Fruit fly (Drosophila melanogaster) whole organism, embryonic: ENCODE results near the gene Rpn12.

ENCODE experiments used
- CG12071 ChIP-seq: fragments of 200-800 bp; sonication (Bioruptor generic); optimal IDR thresholded peaks from 3 replicates; lab custom pipeline; 2018; ENCODE audit warnings: missing biosample characterization, mild to moderate bottlenecking, missing genetic modification characterization
- CG12104 ChIP-seq: fragments of 200-800 bp; sonication (Bioruptor generic); optimal IDR thresholded peaks from 3 replicates; lab custom pipeline; 2016; ENCODE audit warnings: missing biosample characterization, missing genetic modification characterization
- CG12391 ChIP-seq: fragments of 200-800 bp; sonication (Bioruptor generic); optimal IDR thresholded peaks from 3 replicates; lab custom pipeline; 2018; ENCODE audit warnings: missing biosample characterization, mild to moderate bottlenecking, missing genetic modification characterization, moderate library complexity
- CG1603 ChIP-seq: fragments of 200-800 bp; sonication (Bioruptor generic); optimal IDR thresholded peaks from 2 replicates; lab custom pipeline; 2019; ENCODE audit warnings: missing biosample characterization, mild to moderate bottlenecking, missing genetic modification characterization, moderate library complexity
- CG1647 ChIP-seq: fragments of 200-800 bp; sonication (Bioruptor generic); optimal IDR thresholded peaks from 3 replicates; lab custom pipeline; 2016; ENCODE audit warnings: missing biosample characterization, missing genetic modification characterization
- CG16813 ChIP-seq: fragments of 200-800 bp; sonication (Bioruptor generic); IDR thresholded peaks from 3 replicates; pipeline ENCODE4 v1.3.6; 2022; ENCODE audit warnings: missing biosample characterization, missing genetic modification characterization; ENCODE audit not compliant: partially characterized antibody
- CG18599 ChIP-seq: fragments of 200-800 bp; sonication (Bioruptor generic); optimal IDR thresholded peaks from 3 replicates; lab custom pipeline; 2017; ENCODE audit warnings: missing biosample characterization, missing genetic modification characterization, mild to moderate bottlenecking, moderate library complexity, missing genetic modification reagents
- CG18619 ChIP-seq: fragments of 200-800 bp; sonication (Bioruptor generic); optimal IDR thresholded peaks from 3 replicates; lab custom pipeline; 2017; ENCODE audit warnings: missing biosample characterization, mild to moderate bottlenecking, missing genetic modification characterization
- CG2116 ChIP-seq: fragments of 200-800 bp; sonication (Bioruptor generic); optimal IDR thresholded peaks from 3 replicates; lab custom pipeline; 2018; ENCODE audit warnings: missing biosample characterization, mild to moderate bottlenecking, missing genetic modification characterization
- CG31441 ChIP-seq: fragments of 200-800 bp; sonication (Bioruptor generic); IDR thresholded peaks from 2 replicates; pipeline ENCODE4 v1.3.6; 2022; ENCODE audit warnings: missing biosample characterization, missing genetic modification characterization
- CG32767 ChIP-seq: fragments of 200-800 bp; sonication (Bioruptor generic); IDR thresholded peaks from 2 replicates; pipeline ENCODE4 v1.3.6; 2022; ENCODE audit warnings: missing biosample characterization, missing genetic modification characterization
- CG34376 ChIP-seq: fragments of 200-800 bp; sonication (Bioruptor generic); optimal IDR thresholded peaks from 2 replicates; lab custom pipeline; 2018; ENCODE audit warnings: missing biosample characterization, mild to moderate bottlenecking, missing genetic modification characterization
- CG34422 ChIP-seq: fragments of 200-800 bp; sonication (Bioruptor generic); IDR thresholded peaks from 3 replicates; pipeline ENCODE4 v1.3.6; 2022; ENCODE audit warnings: missing biosample characterization, missing genetic modification characterization
- CG4282 ChIP-seq: fragments of 200-800 bp; sonication (Bioruptor generic); optimal IDR thresholded peaks from 2 replicates; lab custom pipeline; 2016; ENCODE audit warnings: missing biosample characterization, missing genetic modification characterization
- CG5245 ChIP-seq: fragments of 200-800 bp; sonication (Bioruptor generic); optimal IDR thresholded peaks from 3 replicates; lab custom pipeline; 2016; ENCODE audit warnings: missing biosample characterization, missing genetic modification characterization
- CG6272 ChIP-seq: fragments of 200-800 bp; sonication (Bioruptor generic); IDR thresholded peaks from 2 replicates; pipeline ENCODE4 v1.3.6; 2022; ENCODE audit warnings: missing biosample characterization, missing genetic modification characterization
- CG6854 ChIP-seq: fragments of 200-800 bp; sonication (Bioruptor generic); optimal IDR thresholded peaks from 3 replicates; lab custom pipeline; 2017; ENCODE audit warnings: missing biosample characterization, mild to moderate bottlenecking, missing genetic modification characterization
- CG7745 ChIP-seq: fragments of 200-800 bp; sonication (Bioruptor generic); optimal IDR thresholded peaks from 2 replicates; lab custom pipeline; 2018; ENCODE audit warnings: missing biosample characterization, mild to moderate bottlenecking, missing genetic modification characterization, moderate library complexity
- CG7786 ChIP-seq: fragments of 200-800 bp; sonication (Bioruptor generic); optimal IDR thresholded peaks from 2 replicates; lab custom pipeline; 2016; ENCODE audit warnings: missing biosample characterization, missing genetic modification characterization
- CG7987 ChIP-seq: fragments of 200-800 bp; sonication (Bioruptor generic); optimal IDR thresholded peaks from 2 replicates; lab custom pipeline; 2018; ENCODE audit warnings: missing biosample characterization, mild to moderate bottlenecking, missing genetic modification characterization, moderate library complexity
- CG8388 ChIP-seq: fragments of 200-800 bp; sonication (Bioruptor generic); optimal IDR thresholded peaks from 2 replicates; lab custom pipeline; 2019; ENCODE audit warnings: missing biosample characterization, mild to moderate bottlenecking, missing genetic modification characterization, moderate library complexity
- CG9437 ChIP-seq: fragments of 200-800 bp; sonication (Bioruptor generic); optimal IDR thresholded peaks from 2 replicates; lab custom pipeline; 2018; ENCODE audit warnings: missing biosample characterization, mild to moderate bottlenecking, missing genetic modification characterization
- CG9797 ChIP-seq: fragments of 200-800 bp; sonication (Bioruptor generic); optimal IDR thresholded peaks from 3 replicates; lab custom pipeline; 2018; ENCODE audit warnings: missing biosample characterization, mild to moderate bottlenecking, missing genetic modification characterization
- CG9817 ChIP-seq: fragments of 200-800 bp; sonication (Bioruptor generic); optimal IDR thresholded peaks from 2 replicates; lab custom pipeline; 2018; ENCODE audit warnings: missing biosample characterization, mild to moderate bottlenecking, missing genetic modification characterization, moderate library complexity
- CTCF ChIP-seq: fragments of 200-800 bp; sonication (Bioruptor generic); optimal IDR thresholded peaks from 2 replicates; lab custom pipeline; 2017; ENCODE audit warnings: missing biosample characterization, mild to moderate bottlenecking, missing genetic modification characterization, moderate library complexity
- Chrac-16 ChIP-seq: fragments of 200-800 bp; sonication (Bioruptor generic); optimal IDR thresholded peaks from 3 replicates; lab custom pipeline; 2016; ENCODE audit warnings: missing biosample characterization, missing genetic modification characterization
- Dref ChIP-seq: fragments of 200-800 bp; sonication (Bioruptor generic); IDR thresholded peaks from 2 replicates; pipeline ENCODE4 v1.3.6; 2022; ENCODE audit warnings: missing biosample characterization, missing genetic modification characterization
- Gug ChIP-seq: fragments of 200-800 bp; sonication (Bioruptor generic); IDR thresholded peaks from 4 replicates; pipeline ENCODE4 v1.3.6; 2022; ENCODE audit warnings: missing biosample characterization, missing genetic modification characterization
- HLH54F ChIP-seq: fragments of 200-800 bp; sonication (Bioruptor generic); optimal IDR thresholded peaks from 3 replicates; lab custom pipeline; 2016; ENCODE audit warnings: missing biosample characterization, missing genetic modification characterization
- Hey ChIP-seq: fragments of 200-800 bp; sonication (Bioruptor generic); optimal IDR thresholded peaks from 3 replicates; lab custom pipeline; 2018; ENCODE audit warnings: missing biosample characterization, mild to moderate bottlenecking, missing genetic modification characterization
- Oaz ChIP-seq: fragments of 200-800 bp; sonication (Bioruptor generic); IDR thresholded peaks from 2 replicates; pipeline ENCODE4 v1.3.6; 2022; ENCODE audit warnings: missing biosample characterization, missing genetic modification characterization
- TFAM ChIP-seq: fragments of 200-800 bp; sonication (Bioruptor generic); optimal IDR thresholded peaks from 2 replicates; lab custom pipeline; 2017; ENCODE audit warnings: missing biosample characterization, missing genetic modification characterization, inconsistent platforms
- Trl ChIP-seq, 3 experiments: fragments of >200 bp in 2 of 3; fragments of 200-800 bp in 1 of 3; sonication (Bioruptor generic) in 1 of 3; optimal IDR thresholded peaks; 2 replicates in 1 of 3; 3 replicates in 2 of 3; lab custom pipeline; 2016 to 2017; ENCODE audit warnings: missing biosample characterization in 1 of 3, missing genetic modification characterization in 1 of 3
- Xrp1 ChIP-seq: fragments of 200-800 bp; sonication (Bioruptor generic); IDR thresholded peaks from 2 replicates; pipeline ENCODE4 v1.3.6; 2022; ENCODE audit warnings: missing biosample characterization, missing genetic modification characterization
- ara ChIP-seq: fragments of 200-800 bp; sonication (Bioruptor generic); IDR thresholded peaks from 2 replicates; pipeline ENCODE4 v1.3.6; 2022; ENCODE audit warnings: missing biosample characterization, missing genetic modification characterization
- cg ChIP-seq: fragments of 200-800 bp; sonication (Bioruptor generic); optimal IDR thresholded peaks from 3 replicates; lab custom pipeline; 2019; ENCODE audit warnings: missing biosample characterization, mild to moderate bottlenecking, missing genetic modification characterization, moderate library complexity
- esg ChIP-seq: fragments of 200-800 bp; sonication (Bioruptor generic); conservative IDR thresholded peaks from 2 replicates; pipeline ENCODE4 v1.3.6; 2022; ENCODE audit warnings: missing biosample characterization, missing genetic modification characterization
- eve ChIP-seq, 2 experiments: fragments of >200 bp; optimal IDR thresholded peaks; 2 replicates each; lab custom pipeline; 2017; ENCODE audit warnings: missing biosample characterization in 2 of 2, missing genetic modification characterization in 2 of 2
- exex ChIP-seq: fragments of 200-800 bp; sonication (Bioruptor generic); optimal IDR thresholded peaks from 4 replicates; lab custom pipeline; 2018; ENCODE audit warnings: missing biosample characterization, mild to moderate bottlenecking, missing genetic modification characterization, moderate library complexity
- eyg ChIP-seq: fragments of 200-800 bp; sonication (Bioruptor generic); optimal IDR thresholded peaks from 3 replicates; lab custom pipeline; 2016; ENCODE audit warnings: missing biosample characterization, missing genetic modification characterization
- ftz-f1 ChIP-seq: fragments of 200-800 bp; sonication (Bioruptor generic); optimal IDR thresholded peaks from 2 replicates; lab custom pipeline; 2016; ENCODE audit warnings: missing biosample characterization, missing genetic modification characterization
- h ChIP-seq: fragments of >200 bp; optimal IDR thresholded peaks from 2 replicates; lab custom pipeline; 2017
- jing ChIP-seq: fragments of 200-800 bp; sonication (Bioruptor generic); optimal IDR thresholded peaks from 2 replicates; lab custom pipeline; 2018; ENCODE audit warnings: missing biosample characterization, mild to moderate bottlenecking, missing genetic modification characterization
- kay ChIP-seq: fragments of 200-800 bp; sonication (Bioruptor generic); optimal IDR thresholded peaks from 2 replicates; lab custom pipeline; 2016; ENCODE audit warnings: missing biosample characterization, missing genetic modification characterization
- lmd ChIP-seq: fragments of 200-800 bp; sonication (Bioruptor generic); IDR thresholded peaks from 2 replicates; pipeline ENCODE4 v1.3.6; 2022; ENCODE audit warnings: missing biosample characterization, missing genetic modification characterization
- pho ChIP-seq: fragments of 200-800 bp; sonication (Bioruptor generic); optimal IDR thresholded peaks from 2 replicates; lab custom pipeline; 2016; ENCODE audit warnings: missing biosample characterization, missing genetic modification characterization
- psq ChIP-seq: fragments of 200-800 bp; sonication (Bioruptor generic); optimal IDR thresholded peaks from 2 replicates; lab custom pipeline; 2017; ENCODE audit warnings: missing biosample characterization, missing genetic modification characterization
- pzg ChIP-seq: fragments of 200-800 bp; sonication (Bioruptor generic); optimal IDR thresholded peaks from 3 replicates; lab custom pipeline; 2018; ENCODE audit warnings: missing biosample characterization, mild to moderate bottlenecking, missing genetic modification characterization, moderate library complexity
- ssp ChIP-seq: fragments of 200-800 bp; sonication (Bioruptor generic); IDR thresholded peaks from 2 replicates; pipeline ENCODE4 v1.3.6; 2022; ENCODE audit warnings: missing biosample characterization, missing genetic modification characterization
- tio ChIP-seq: fragments of 200-800 bp; sonication (Bioruptor generic); optimal IDR thresholded peaks from 2 replicates; lab custom pipeline; 2017; ENCODE audit warnings: missing biosample characterization, missing genetic modification characterization, inconsistent platforms
- tup ChIP-seq: fragments of 200-800 bp; sonication (Bioruptor generic); optimal IDR thresholded peaks from 2 replicates; lab custom pipeline; 2016; ENCODE audit warnings: missing biosample characterization, mild to moderate bottlenecking, missing genetic modification characterization, moderate library complexity
- usp ChIP-seq: fragments of >200 bp; optimal IDR thresholded peaks from 2 replicates; lab custom pipeline; 2017; ENCODE audit warnings: missing biosample characterization, missing genetic modification characterization
- wor ChIP-seq: fragments of 200-800 bp; sonication (Bioruptor generic); IDR thresholded peaks from 2 replicates; pipeline ENCODE4 v1.3.6; 2022; ENCODE audit warnings: missing biosample characterization, missing genetic modification characterization

Gene Rpn12

DNA sequence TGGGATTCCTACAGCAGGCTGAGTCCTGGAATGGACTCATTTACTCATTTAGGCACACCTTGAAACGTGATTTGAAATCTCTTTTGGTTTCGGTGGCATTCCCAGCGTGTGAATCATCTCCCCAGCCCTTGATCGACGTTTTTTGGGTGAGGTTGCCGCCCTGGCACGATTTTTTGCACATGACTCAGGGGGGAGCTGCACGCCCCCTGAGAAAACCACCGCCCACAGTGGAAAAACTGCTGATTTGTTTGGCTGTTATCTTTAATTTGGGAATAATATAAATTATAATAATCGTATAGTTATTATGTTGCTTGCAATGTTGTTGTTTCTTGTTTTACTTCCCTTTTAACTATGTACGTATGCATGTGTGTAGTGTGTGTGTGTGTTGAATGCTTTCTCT lies 30.1 kb downstream of the Rpn12 start (continued):
- no peak for TF ChIP-seq CG34422 (GFP tag; lab: Robert Waterston, UW)
- TF ChIP-seq Xrp1 (GFP tag; lab: Robert Waterston, UW): no peak
- TF ChIP-seq CG8388 (GFP tag; lab: Kevin White, UChicago): no peak
- TF ChIP-seq CG18619 (GFP tag; lab: Kevin White, UChicago): peak; percentile 1
- peak; percentile 61 for TF ChIP-seq cg (GFP tag; lab: Kevin White, UChicago)
- peak; percentile 13 for TF ChIP-seq HLH54F
- TF ChIP-seq CG7745: no peak
- TF ChIP-seq tio (GFP tag; lab: Kevin White, UChicago): no peak
- peak; percentile 35; the same call in 1 of the 2 replicates for TF ChIP-seq Dref (GFP tag; lab: Robert Waterston, UW)
- TF ChIP-seq wor (GFP tag; lab: Robert Waterston, UW): no peak
- no peak for TF ChIP-seq usp (GFP tag; lab: Kevin White, UChicago)
- peak; percentile 45 for TF ChIP-seq exex (tag; lab: Kevin White, UChicago)
- TF ChIP-seq jing (GFP tag; lab: Kevin White, UChicago): no peak
- TF ChIP-seq CG9817 (tag; lab: Kevin White, UChicago): no peak
- no peak for TF ChIP-seq psq (GFP tag; lab: Kevin White, UChicago)
- peak; percentile 62 for TF ChIP-seq kay (GFP tag; lab: Kevin White, UChicago)
- no peak for TF ChIP-seq CG12104 (GFP tag; lab: Kevin White, UChicago)
- no peak for TF ChIP-seq CG32767 (GFP tag; lab: Robert Waterston, UW)
- TF ChIP-seq CG18599 (GFP tag; lab: Kevin White, UChicago): no peak
- no peak for TF ChIP-seq eyg (GFP tag; lab: Kevin White, UChicago)
- TF ChIP-seq CG7987 (GFP tag; lab: Kevin White, UChicago): no peak
- no peak for TF ChIP-seq CG2116 (GFP tag; lab: Kevin White, UChicago)
- no peak for TF ChIP-seq h (lab: Kevin White, UChicago)
- no peak for TF ChIP-seq lmd (GFP tag; lab: Robert Waterston, UW)
- TF ChIP-seq tup (GFP tag; lab: Kevin White, UChicago): no peak
- TF ChIP-seq CG7786: no peak
- no peak for TF ChIP-seq CG12391
- no peak for TF ChIP-seq ftz-f1 (GFP tag; lab: Kevin White, UChicago)
- no peak for TF ChIP-seq esg (GFP tag; lab: Robert Waterston, UW)
- no peak for TF ChIP-seq Hey (tag; lab: Kevin White, UChicago)
- peak; percentile 41; the same call in 1 of the 4 replicates for TF ChIP-seq Gug (GFP tag; lab: Robert Waterston, UW)
- no peak for TF ChIP-seq CG6854 (GFP tag; lab: Kevin White, UChicago)
- no peak for TF ChIP-seq Oaz (GFP tag; lab: Robert Waterston, UW)
- no peak for TF ChIP-seq CG16813
- peak; percentile 25 for TF ChIP-seq pzg
- no peak for TF ChIP-seq CTCF (GFP tag; lab: Kevin White, UChicago)
- no peak for TF ChIP-seq TFAM (GFP tag; lab: Kevin White, UChicago)
- TF ChIP-seq CG12071 (GFP tag; lab: Kevin White, UChicago): no peak
- no peak for TF ChIP-seq CG1647
- no peak for TF ChIP-seq CG9797 (GFP tag; lab: Kevin White, UChicago)
- TF ChIP-seq CG1603 (tag; lab: Kevin White, UChicago): no peak
- TF ChIP-seq ssp: no peak
- peak; percentile 27 for TF ChIP-seq CG34376 (GFP tag; lab: Kevin White, UChicago)
- TF ChIP-seq CG5245 (GFP tag; lab: Kevin White, UChicago): no peak
- TF ChIP-seq pho: no peak
- no peak for TF ChIP-seq eve (GFP tag; optimal IDR thresholded peaks at IDR 0.05; lab: Kevin White, UChicago)
- TF ChIP-seq CG9437: no peak
- TF ChIP-seq ara (GFP tag; lab: Robert Waterston, UW): no peak
- TF ChIP-seq Chrac-16 (GFP tag; lab: Kevin White, UChicago): no peak
- no peak for TF ChIP-seq CG4282 (GFP tag; lab: Kevin White, UChicago)
- no peak for TF ChIP-seq CG6272 (GFP tag; lab: Robert Waterston, UW)
- TF ChIP-seq Trl (optimal IDR thresholded peaks at IDR 0.05; lab: Kevin White, UChicago): no peak
- no peak for TF ChIP-seq Trl (GFP tag; optimal IDR thresholded peaks at IDR 0.05; lab: Kevin White, UChicago)
- no peak for TF ChIP-seq CG31441
